Worm (Caenorhabditis elegans): ENCODE measurements around the gene Y46G5A.22.

Y46G5A.22 gene

ce11 chrII:12799927-12800522, 18.4 kb downstream of the Y46G5A.22 start:
- TF ChIP-seq snpc-1.1 (tag; optimal IDR thresholded peaks at IDR 0.05; ENCODE audit: insufficient read depth) (peak; percentile 52), F57C9.4 (tag; optimal IDR thresholded peaks at IDR 0.05) (no peak), egrh-3 (GFP tag; IDR thresholded peaks at IDR 0.05) (no peak), Y95B8A.8 (GFP tag; IDR thresholded peaks at IDR 0.05) (0 out of 2 replicates have a peak, but pooled peaks have one; percentile 4), tbp1 (GFP tag; optimal IDR thresholded peaks at IDR 0.05) (peak; percentile 28), ztf-25 (GFP tag; IDR thresholded peaks at IDR 0.05) (no peak), pha-4 (tag; optimal IDR thresholded peaks at IDR 0.05) (no peak), atf-7 (tag; optimal IDR thresholded peaks at IDR 0.05) (no peak), rcor-1 (GFP tag; IDR thresholded peaks at IDR 0.05) (peak; percentile 81), snpc-4 (GFP tag; optimal IDR thresholded peaks at IDR 0.05) (no peak), snpc-4 (tag; optimal IDR thresholded peaks at IDR 0.05) (peak in 2 of 4 experiments; percentile 32 to 47), lir-1 (GFP tag; conservative IDR thresholded peaks at IDR 0.05) (no peak), egl-18 (GFP tag; IDR thresholded peaks at IDR 0.05) (no peak), hrde-1 (tag; optimal IDR thresholded peaks at IDR 0.05; ENCODE audit: borderline replicate concordance) (peak; percentile 56), nhr-120 (GFP tag; IDR thresholded peaks at IDR 0.05) (no peak), ceh-58 (GFP tag; IDR thresholded peaks at IDR 0.05) (no peak), ztf-6 (GFP tag; IDR thresholded peaks at IDR 0.05) (no peak), akir-1 (GFP tag; optimal IDR thresholded peaks at IDR 0.05) (no peak), F22D6.2 (tag; optimal IDR thresholded peaks at IDR 0.05) (no peak), lin-35 (GFP tag; optimal IDR thresholded peaks at IDR 0.05) (peak; percentile 26 to 68 (median 49)), B0336.3 (GFP tag; IDR thresholded peaks at IDR 0.05) (peak; percentile 54), fkh-3 (tag; optimal IDR thresholded peaks at IDR 0.05) (no peak), mxl-1 (tag; optimal IDR thresholded peaks at IDR 0.05) (no peak), let-526 (GFP tag; IDR thresholded peaks at IDR 0.05) (no peak), B0019.2 (GFP tag; conservative IDR thresholded peaks at IDR 0.05) (peak; percentile 52), ceh-27 (GFP tag; optimal IDR thresholded peaks at IDR 0.05) (no peak), lsl-1 (GFP tag; optimal IDR thresholded peaks at IDR 0.05) (peak; percentile 97), Y53F4B.3 (GFP tag; IDR thresholded peaks at IDR 0.05) (no peak), chd-7 (tag; optimal IDR thresholded peaks at IDR 0.05) (no peak), pbrm-1 (GFP tag; IDR thresholded peaks at IDR 0.05) (peak; percentile 44), gei-17 (GFP tag; optimal IDR thresholded peaks at IDR 0.05) (no peak), ceh-100 (GFP tag; IDR thresholded peaks at IDR 0.05) (no peak), ekl-4 (GFP tag; IDR thresholded peaks at IDR 0.05) (peak; percentile 77), unc-62 (GFP tag; optimal IDR thresholded peaks at IDR 0.05) (no peak), rec-8 (tag; optimal IDR thresholded peaks at IDR 0.05) (no peak), Y67H2A.10 (GFP tag; conservative IDR thresholded peaks at IDR 0.05) (no peak), ZK185.1 (tag; optimal IDR thresholded peaks at IDR 0.05; ENCODE audit: poor library complexity, severe bottlenecking) (no peak), lin-54 (GFP tag; optimal IDR thresholded peaks at IDR 0.05) (peak; percentile 98), mcd-1 (GFP tag; IDR thresholded peaks at IDR 0.05) (peak; percentile 97), ccch-3 (GFP tag; optimal IDR thresholded peaks at IDR 0.05) (no peak), efl-1 (GFP tag; optimal IDR thresholded peaks at IDR 0.05) (peak; percentile 98), B0035.1 (tag; optimal IDR thresholded peaks at IDR 0.05) (no peak), nhr-27 (tag; optimal IDR thresholded peaks at IDR 0.05) (no peak), D2030.7 (GFP tag; IDR thresholded peaks at IDR 0.05) (peak; percentile 90), dox-1 (GFP tag; IDR thresholded peaks at IDR 0.05) (peak; percentile 71), F10E7.11 (tag; optimal IDR thresholded peaks at IDR 0.05) (no peak), hlh-26 (GFP tag; conservative IDR thresholded peaks at IDR 0.05) (no peak), K11D2.4 (GFP tag; IDR thresholded peaks at IDR 0.05) (no peak)
